Worm (Caenorhabditis elegans) whole organism, late embryonic: ENCODE data around the gene F49E11.7.

Experiments
- Y22D7AL.16 ChIP-seq: sonication (generic microtip); optimal IDR thresholded peaks from 2 replicates; lab custom pipeline; 2016; ENCODE audit warnings: missing genetic modification characterization, missing compliant biosample characterization
- ama-1 ChIP-seq: fragments of 150-350 bp; optimal IDR thresholded peaks from 2 replicates; lab custom pipeline; 2014
- che-1 ChIP-seq: sonication (generic microtip); optimal IDR thresholded peaks from 2 replicates; lab custom pipeline; 2016; ENCODE audit warnings: mild to moderate bottlenecking, missing genetic modification characterization, missing compliant biosample characterization
- dmd-4 ChIP-seq: sonication (generic microtip); optimal IDR thresholded peaks from 2 replicates; lab custom pipeline; 2016; ENCODE audit warnings: borderline replicate concordance, missing genetic modification characterization, missing compliant biosample characterization
- elt-4 ChIP-seq: sonication (generic microtip); optimal IDR thresholded peaks from 2 replicates; lab custom pipeline; 2016; ENCODE audit warnings: missing genetic modification characterization, missing compliant biosample characterization
- ets-4 ChIP-seq: sonication (generic microtip); optimal IDR thresholded peaks from 2 replicates; lab custom pipeline; 2016; ENCODE audit warnings: missing genetic modification characterization, missing compliant biosample characterization
- fax-1 ChIP-seq: sonication (generic microtip); optimal IDR thresholded peaks from 2 replicates; lab custom pipeline; 2016; ENCODE audit warnings: missing genotype, missing genetic modification characterization, missing compliant biosample characterization
- lin-11 ChIP-seq: fragments of 200-800 bp; sonication (Bioruptor generic); optimal IDR thresholded peaks from 2 replicates; lab custom pipeline; 2018; ENCODE audit warnings: mild to moderate bottlenecking, missing genetic modification characterization, missing compliant biosample characterization
- nfya-1 ChIP-seq: sonication (generic microtip); optimal IDR thresholded peaks from 2 replicates; lab custom pipeline; 2017; ENCODE audit warnings: missing genetic modification characterization, mild to moderate bottlenecking, missing compliant biosample characterization, antibody characterized with exemption, moderate library complexity
- nhr-11 ChIP-seq: fragments of 150-350 bp; optimal IDR thresholded peaks from 2 replicates; lab custom pipeline; 2014; ENCODE audit warnings: missing biosample characterization, missing genetic modification characterization
- pqm-1 ChIP-seq: sonication (generic microtip); optimal IDR thresholded peaks from 2 replicates; lab custom pipeline; 2016; ENCODE audit warnings: missing genetic modification characterization, missing compliant biosample characterization
- ref-2 ChIP-seq: sonication (generic microtip); optimal IDR thresholded peaks from 2 replicates; lab custom pipeline; 2016; ENCODE audit warnings: missing genetic modification characterization, missing compliant biosample characterization
- unc-3 ChIP-seq, 2 experiments: fragments of 200-800 bp in 1 of 2; sonication (Bioruptor generic) in 1 of 2; sonication (generic microtip) in 1 of 2; conservative IDR thresholded peaks in 1 of 2; optimal IDR thresholded peaks in 1 of 2; 2 replicates each; pipeline versions ENCODE4 v1.3.6 to Lab custom; 2016 to 2022; ENCODE audit warnings: missing compliant biosample characterization in 2 of 2, missing genetic modification characterization in 2 of 2, missing genetic modification reagents in 1 of 2
- unc-55 ChIP-seq: sonication (generic microtip); optimal IDR thresholded peaks from 2 replicates; lab custom pipeline; 2017; ENCODE audit warnings: missing biosample characterization, missing genetic modification reagents, missing genetic modification characterization

DNA sequence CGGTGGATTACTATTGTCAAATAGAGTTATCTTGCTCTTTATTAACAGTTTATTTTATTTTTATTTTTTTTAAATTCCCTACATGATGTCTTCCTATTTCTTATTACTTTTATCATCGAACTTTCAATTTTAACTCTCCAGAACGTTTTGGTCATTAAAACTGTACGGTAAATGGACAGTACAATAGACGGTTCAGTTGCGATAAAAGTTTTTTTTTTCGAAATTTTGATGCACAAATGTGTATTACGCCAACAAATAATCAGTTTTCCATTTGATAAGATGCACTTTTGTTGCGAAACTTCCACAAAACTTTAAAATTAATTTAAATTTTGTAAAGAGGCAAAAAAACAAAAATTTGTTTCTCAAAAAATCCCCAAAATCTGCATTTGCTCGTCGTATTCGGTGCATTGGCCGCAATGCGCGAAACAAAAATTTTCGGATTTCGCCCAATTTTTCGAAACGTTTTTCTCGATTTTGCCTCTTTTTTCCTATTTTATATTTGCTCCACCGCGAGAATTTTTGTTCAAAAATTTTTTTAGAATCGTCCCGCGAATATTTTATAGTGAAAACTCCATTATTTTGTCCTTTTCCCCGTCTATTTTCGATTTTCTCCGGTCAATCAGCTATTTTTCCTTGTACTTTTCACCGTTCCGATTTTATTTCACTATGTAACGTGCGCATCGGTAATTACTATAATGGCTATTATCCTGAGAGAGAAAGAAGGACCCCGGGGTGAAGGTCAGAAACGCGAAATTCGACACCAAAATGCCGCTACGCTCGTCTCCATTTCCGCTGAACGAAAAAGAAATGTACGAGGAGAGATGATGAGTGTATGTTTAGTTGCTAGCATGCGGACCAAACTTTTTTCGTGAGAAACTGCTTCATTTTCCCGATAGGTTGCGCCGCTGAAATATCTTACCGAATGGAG lies 23.7 kb upstream of the F49E11.7 start:
- no peak for TF ChIP-seq ref-2
- TF ChIP-seq dmd-4 (tag; lab: Kevin White, UChicago) = no peak
- no peak for TF ChIP-seq che-1 (tag; lab: Kevin White, UChicago)
- TF ChIP-seq ama-1 (lab: Kevin White, UChicago) = no peak
- TF ChIP-seq ets-4 (tag; lab: Kevin White, UChicago) = no peak
- TF ChIP-seq unc-55 (GFP tag; lab: Kevin White, UChicago) = no peak
- no peak for TF ChIP-seq elt-4 (tag; lab: Kevin White, UChicago)
- TF ChIP-seq pqm-1 = no peak
- no peak for TF ChIP-seq nfya-1 (tag; lab: Kevin White, UChicago)
- no peak for TF ChIP-seq nhr-11 (tag; lab: Kevin White, UChicago)
- TF ChIP-seq Y22D7AL.16 (tag; lab: Kevin White, UChicago) = no peak
- TF ChIP-seq lin-11 (tag; lab: Kevin White, UChicago) = no peak
- TF ChIP-seq fax-1 = no peak
- TF ChIP-seq unc-3 (GFP tag; conservative IDR thresholded peaks at IDR 0.05; lab: Robert Waterston, UW) = no peak
- TF ChIP-seq unc-3 (tag; optimal IDR thresholded peaks at IDR 0.05; lab: Kevin White, UChicago) = no peak
